Fruit fly (Drosophila melanogaster): ENCODE measurements around the gene CG7377.

DNA sequence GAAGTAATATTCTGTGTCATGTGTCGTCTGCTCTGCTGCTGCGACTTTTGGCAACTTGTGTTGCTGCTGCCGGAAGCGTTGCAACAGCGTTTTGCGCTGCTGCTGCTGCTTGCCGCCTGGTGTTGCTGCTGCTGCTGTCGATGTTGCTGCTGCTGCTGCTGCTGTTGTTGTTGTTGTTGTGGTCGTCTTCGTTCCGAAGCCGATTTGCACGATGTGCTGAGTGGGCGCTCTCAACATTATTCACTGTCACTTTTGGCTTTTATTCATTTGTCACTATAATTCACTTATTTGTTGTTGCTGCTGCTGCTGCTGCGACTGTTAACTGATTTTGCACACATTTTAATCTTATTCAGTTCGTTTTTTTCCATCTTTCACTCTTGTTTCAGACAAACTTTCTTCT, 47.1 kb upstream of the CG7377 start:
- TF ChIP-seq toe (GFP tag; optimal IDR thresholded peaks at IDR 0.05) (no peak), ovo (GFP tag; optimal IDR thresholded peaks at IDR 0.05) (no peak), Hr96 (GFP tag; optimal IDR thresholded peaks at IDR 0.05) (no peak), kay (GFP tag; ENCODE audit: borderline replicate concordance) (no peak), CG7045 (GFP tag; optimal IDR thresholded peaks at IDR 0.05) (no peak), CG33017 (tag; optimal IDR thresholded peaks at IDR 0.05) (no peak), cnc (optimal IDR thresholded peaks at IDR 0.05) (no peak), CG14711 (tag; optimal IDR thresholded peaks at IDR 0.05) (no peak)

All from whole organism, adult.